Worm (Caenorhabditis elegans) whole organism, L1 larva: ENCODE results near the gene fbxa-114.

Source experiments
- C16A3.4 ChIP-seq: fragments of 150-350 bp; optimal IDR thresholded peaks from 2 replicates; lab custom pipeline; 2014; ENCODE audit warnings: missing biosample characterization, missing genetic modification characterization
- C34B4.2 ChIP-seq: sonication (generic microtip); optimal IDR thresholded peaks from 2 replicates; lab custom pipeline; 2017; ENCODE audit warnings: mild to moderate bottlenecking, missing genetic modification characterization, missing compliant biosample characterization
- F16B12.6 ChIP-seq: fragments of 150-350 bp; optimal IDR thresholded peaks from 2 replicates; lab custom pipeline; 2014; ENCODE audit warnings: missing biosample characterization, missing genetic modification characterization
- Y116A8C.19 ChIP-seq: sonication (generic microtip); optimal IDR thresholded peaks from 2 replicates; lab custom pipeline; 2016; ENCODE audit warnings: missing compliant biosample characterization, missing genetic modification characterization, borderline replicate concordance
- aha-1 ChIP-seq: fragments of 150-350 bp; optimal IDR thresholded peaks from 2 replicates; lab custom pipeline; 2014; ENCODE audit warnings: missing biosample characterization, missing genetic modification characterization
- ceh-8 ChIP-seq: fragments of 200-800 bp; sonication (Bioruptor generic); optimal IDR thresholded peaks from 2 replicates; lab custom pipeline; 2018; ENCODE audit warnings: mild to moderate bottlenecking, missing genetic modification characterization, moderate library complexity, missing compliant biosample characterization
- dpl-1 ChIP-seq, 3 experiments: fragments of 150-350 bp in 2 of 3; sonication (generic microtip) in 1 of 3; optimal IDR thresholded peaks; 2 replicates each; lab custom pipeline; 2014 to 2017; ENCODE audit warnings: missing biosample characterization in 3 of 3, missing genetic modification characterization in 3 of 3, missing genetic modification reagents in 3 of 3
- dsc-1 ChIP-seq: sonication (generic microtip); optimal IDR thresholded peaks from 2 replicates; lab custom pipeline; 2016; ENCODE audit warnings: mild to moderate bottlenecking, missing genetic modification characterization, missing compliant biosample characterization
- efl-1 ChIP-seq, 4 experiments: fragments of 150-350 bp; optimal IDR thresholded peaks in 3 of 4; peaks in 1 of 4; 1 replicate in 1 of 4; 2 replicates in 3 of 4; lab custom pipeline; 2014; ENCODE audit warnings: missing biosample characterization in 2 of 4, missing genetic modification characterization in 2 of 4, missing genetic modification reagents in 2 of 4
- efl-3 ChIP-seq: fragments of 200-800 bp; sonication (Bioruptor generic); optimal IDR thresholded peaks from 2 replicates; lab custom pipeline; 2018; ENCODE audit warnings: mild to moderate bottlenecking, missing genetic modification characterization, missing compliant biosample characterization
- egl-27 ChIP-seq, 2 experiments: fragments of 150-350 bp in 1 of 2; sonication (generic microtip); optimal IDR thresholded peaks; 3 replicates each; lab custom pipeline; 2017 to 2018; ENCODE audit warnings: missing biosample characterization in 2 of 2, missing genetic modification characterization in 2 of 2, missing genetic modification reagents in 2 of 2
- elt-2 ChIP-seq: sonication (generic microtip); optimal IDR thresholded peaks from 2 replicates; lab custom pipeline; 2016; ENCODE audit warnings: missing genetic modification characterization, mild to moderate bottlenecking, inconsistent platforms, missing compliant biosample characterization, missing genetic modification reagents
- ets-5 ChIP-seq: fragments of 200-800 bp; sonication (Bioruptor generic); IDR thresholded peaks from 2 replicates; pipeline ENCODE4 v1.3.6; 2022; ENCODE audit warnings: missing genetic modification characterization, missing compliant biosample characterization
- fkh-10 ChIP-seq: sonication (generic microtip); optimal IDR thresholded peaks from 2 replicates; lab custom pipeline; 2017; ENCODE audit warnings: missing biosample characterization, missing genetic modification reagents, missing genetic modification characterization
- fos-1 ChIP-seq: fragments of 150-350 bp; optimal IDR thresholded peaks from 2 replicates; lab custom pipeline; 2014; ENCODE audit warnings: missing biosample characterization, missing genetic modification characterization
- grh-1 ChIP-seq: fragments of 200-800 bp; sonication (Bioruptor generic); IDR thresholded peaks from 2 replicates; pipeline ENCODE4 v1.3.6; 2022; ENCODE audit warnings: missing genetic modification reagents, missing genetic modification characterization, missing compliant biosample characterization
- irx-1 ChIP-seq: sonication (generic microtip); optimal IDR thresholded peaks from 2 replicates; lab custom pipeline; 2016; ENCODE audit warnings: missing genetic modification characterization, missing compliant biosample characterization
- lin-15B ChIP-seq: fragments of 150-350 bp; sonication (generic microtip); optimal IDR thresholded peaks from 3 replicates; lab custom pipeline; 2014; ENCODE audit warnings: missing biosample characterization, missing genetic modification characterization
- lin-39 ChIP-seq: fragments of 150-350 bp; optimal IDR thresholded peaks from 2 replicates; lab custom pipeline; 2014; ENCODE audit warnings: missing biosample characterization, missing genetic modification reagents, missing genetic modification characterization
- mep-1 ChIP-seq: fragments of 150-350 bp; optimal IDR thresholded peaks from 2 replicates; lab custom pipeline; 2014; ENCODE audit warnings: missing biosample characterization, missing genetic modification characterization
- nhr-71 ChIP-seq: sonication (generic microtip); optimal IDR thresholded peaks from 2 replicates; lab custom pipeline; 2016; ENCODE audit warnings: mild to moderate bottlenecking, missing genetic modification characterization, moderate library complexity, missing compliant biosample characterization
- nhr-77 ChIP-seq: fragments of 150-350 bp; optimal IDR thresholded peaks from 2 replicates; lab custom pipeline; 2014; ENCODE audit warnings: missing biosample characterization, missing genetic modification characterization
- nhr-84 ChIP-seq: sonication (generic microtip); optimal IDR thresholded peaks from 2 replicates; lab custom pipeline; 2017; ENCODE audit warnings: missing biosample characterization, missing genetic modification characterization
- nhr-85 ChIP-seq: sonication (generic microtip); peaks from one replicate; lab custom pipeline; 2016; ENCODE audit warnings: missing genetic modification characterization, inconsistent platforms, missing compliant biosample characterization
- rnt-1 ChIP-seq: sonication (generic microtip); optimal IDR thresholded peaks from 2 replicates; lab custom pipeline; 2016; ENCODE audit warnings: mild to moderate bottlenecking, missing genetic modification characterization, moderate library complexity, missing compliant biosample characterization
- skn-1 ChIP-seq: fragments of 150-350 bp; optimal IDR thresholded peaks from 2 replicates; lab custom pipeline; 2014; ENCODE audit warnings: missing biosample characterization, missing genetic modification characterization
- snpc-4 ChIP-seq: fragments of 150-350 bp; optimal IDR thresholded peaks from 2 replicates; lab custom pipeline; 2014; ENCODE audit warnings: missing biosample characterization, missing genetic modification characterization
- sox-4 ChIP-seq: sonication (generic microtip); optimal IDR thresholded peaks from 2 replicates; lab custom pipeline; 2016; ENCODE audit warnings: missing genetic modification characterization, missing compliant biosample characterization
- sptf-1 ChIP-seq: fragments of 150-350 bp; optimal IDR thresholded peaks from 2 replicates; lab custom pipeline; 2014; ENCODE audit warnings: missing biosample characterization, missing genetic modification characterization
- swsn-7 ChIP-seq: sonication (generic microtip); optimal IDR thresholded peaks from 2 replicates; lab custom pipeline; 2016; ENCODE audit warnings: missing genetic modification characterization, missing compliant biosample characterization
- tlp-1 ChIP-seq: fragments of 150-350 bp; optimal IDR thresholded peaks from 2 replicates; lab custom pipeline; 2014; ENCODE audit warnings: missing biosample characterization, missing genetic modification characterization
- unc-62 ChIP-seq: fragments of 150-350 bp; optimal IDR thresholded peaks from 2 replicates; lab custom pipeline; 2014; ENCODE audit warnings: missing biosample characterization, missing genetic modification reagents, missing genetic modification characterization
- unc-86 ChIP-seq: sonication (generic microtip); optimal IDR thresholded peaks from 2 replicates; lab custom pipeline; 2016; ENCODE audit warnings: missing genetic modification characterization, missing compliant biosample characterization
- zag-1 ChIP-seq: fragments of 150-350 bp; optimal IDR thresholded peaks from 2 replicates; lab custom pipeline; 2014; ENCODE audit warnings: missing biosample characterization, missing genetic modification characterization
- ztf-11 ChIP-seq, 2 experiments: sonication (generic microtip); optimal IDR thresholded peaks; 2 replicates each; lab custom pipeline; 2016 to 2017; ENCODE audit warnings: missing genetic modification characterization in 2 of 2, missing biosample characterization in 1 of 2, missing compliant biosample characterization in 1 of 2
- ztf-4 ChIP-seq: fragments of 150-350 bp; optimal IDR thresholded peaks from 2 replicates; lab custom pipeline; 2014; ENCODE audit warnings: missing biosample characterization, missing genetic modification characterization

Gene fbxa-114

DNA sequence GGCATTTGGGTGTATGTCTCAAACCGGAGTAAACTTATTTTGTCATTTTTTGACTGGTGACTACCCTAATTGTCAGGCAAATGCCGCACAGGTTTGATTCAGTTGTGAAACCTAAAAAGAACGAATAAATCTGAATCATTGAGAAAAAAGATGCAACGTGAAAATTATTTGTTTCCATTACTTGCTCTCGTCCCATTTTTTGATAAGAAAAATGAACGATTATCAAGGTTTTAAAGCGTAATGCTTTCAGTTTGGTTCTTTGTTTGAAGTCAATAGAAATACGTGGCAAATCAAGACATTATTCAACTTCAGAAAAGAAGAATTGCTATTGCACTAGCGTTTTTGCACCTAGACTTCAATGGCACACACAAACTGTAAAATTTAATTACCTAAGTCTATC, 11.2 kb downstream of the fbxa-114 start, which contains the start of gene Y113G7B.12:
TSS of gene Y113G7B.12 (minus strand) at position 101 of the 400 bp plus-strand sequence.
- TF ChIP-seq ztf-4 (tag; lab: Kevin White, UChicago), result no peak
- TF ChIP-seq efl-3 (GFP tag; lab: Kevin White, UChicago), result no peak
- TF ChIP-seq nhr-84, result no peak
- no peak for TF ChIP-seq fos-1
- TF ChIP-seq ets-5, result no peak
- no peak for TF ChIP-seq unc-86
- no peak for TF ChIP-seq ztf-11 (tag; optimal IDR thresholded peaks at IDR 0.05; lab: Kevin White, UChicago)
- no peak for TF ChIP-seq nhr-71
- no peak for TF ChIP-seq skn-1 (tag; lab: Kevin White, UChicago)

DNA sequence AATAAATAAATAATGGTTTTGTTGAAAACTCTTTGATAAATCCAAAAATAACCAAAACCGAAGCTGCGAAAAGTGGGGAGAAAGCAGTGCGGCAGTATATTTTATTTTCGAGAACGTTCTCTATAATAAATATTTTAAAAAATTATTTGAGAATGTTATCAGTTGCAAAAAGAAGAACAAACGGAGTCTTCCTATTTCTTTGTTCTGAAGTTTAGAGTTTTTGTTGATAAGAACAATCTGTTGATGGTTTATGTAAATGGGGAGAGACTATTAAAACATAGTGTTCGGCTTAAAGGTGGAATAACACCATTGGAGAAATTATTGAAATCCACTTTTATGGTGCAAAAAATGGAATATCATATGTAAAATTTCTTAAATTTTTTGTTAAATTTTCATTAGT, 11.7 kb downstream of the fbxa-114 start:
- no peak for TF ChIP-seq rnt-1
- TF ChIP-seq nhr-85 (tag; lab: Kevin White, UChicago), result peak; percentile 17

DNA sequence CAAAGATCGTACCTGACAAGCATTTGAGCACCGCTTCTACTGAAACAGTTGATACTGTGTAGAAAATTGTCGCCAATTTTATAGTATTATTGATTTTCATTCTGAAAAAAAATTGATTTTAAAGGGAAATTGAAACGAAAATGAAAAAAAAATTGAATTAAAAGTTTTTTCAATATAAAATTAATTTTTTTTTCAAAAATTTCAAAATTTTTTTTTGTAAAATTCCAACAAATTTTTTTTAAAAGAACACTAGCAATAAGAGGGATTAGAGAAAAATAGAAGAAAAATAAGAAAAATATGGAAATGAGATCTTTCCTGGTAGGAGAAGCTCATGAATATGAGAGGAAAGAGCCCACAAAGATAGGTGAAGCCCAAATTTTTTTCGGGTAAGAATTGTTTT, 13.8 kb downstream of the fbxa-114 start, which contains the start of gene Y113G7B.11:
TSS of gene Y113G7B.11 (minus strand) at position 101 of the 400 bp plus-strand sequence.
- TF ChIP-seq fkh-10 (GFP tag; lab: Kevin White, UChicago), result no peak
- TF ChIP-seq ztf-11 (tag; optimal IDR thresholded peaks at IDR 0.05; lab: Kevin White, UChicago), result no peak
- no peak for TF ChIP-seq Y116A8C.19 (tag; lab: Kevin White, UChicago)
- TF ChIP-seq dsc-1, result no peak
- TF ChIP-seq egl-27 (tag; optimal IDR thresholded peaks at IDR 0.05; lab: Kevin White, UChicago), result no peak
- TF ChIP-seq dpl-1 (GFP tag; optimal IDR thresholded peaks at IDR 0.05; lab: Kevin White, UChicago), result no peak
- no peak for TF ChIP-seq F16B12.6 (tag; lab: Kevin White, UChicago)
- no peak for TF ChIP-seq snpc-4
- no peak for TF ChIP-seq tlp-1 (tag; lab: Kevin White, UChicago)
- TF ChIP-seq C16A3.4 (tag; lab: Kevin White, UChicago), result no peak
- TF ChIP-seq aha-1, result no peak
- TF ChIP-seq swsn-7 (tag; lab: Kevin White, UChicago), result no peak
- no peak for TF ChIP-seq efl-1 (optimal IDR thresholded peaks at IDR 0.05; lab: Kevin White, UChicago)
- TF ChIP-seq efl-1 (GFP tag; optimal IDR thresholded peaks at IDR 0.05 in 1 of 2; lab: Kevin White, UChicago), result no peak
- TF ChIP-seq ceh-8 (GFP tag; lab: Kevin White, UChicago), result no peak
- no peak for TF ChIP-seq sptf-1 (tag; lab: Kevin White, UChicago)
- no peak for TF ChIP-seq unc-62 (GFP tag; lab: Kevin White, UChicago)
- no peak for TF ChIP-seq elt-2 (tag; lab: Kevin White, UChicago)
- no peak for TF ChIP-seq irx-1 (tag; lab: Kevin White, UChicago)
- TF ChIP-seq nhr-77, result no peak
- no peak for TF ChIP-seq mep-1 (tag; lab: Kevin White, UChicago)
- TF ChIP-seq, all 84 proteins: peak for 0

DNA sequence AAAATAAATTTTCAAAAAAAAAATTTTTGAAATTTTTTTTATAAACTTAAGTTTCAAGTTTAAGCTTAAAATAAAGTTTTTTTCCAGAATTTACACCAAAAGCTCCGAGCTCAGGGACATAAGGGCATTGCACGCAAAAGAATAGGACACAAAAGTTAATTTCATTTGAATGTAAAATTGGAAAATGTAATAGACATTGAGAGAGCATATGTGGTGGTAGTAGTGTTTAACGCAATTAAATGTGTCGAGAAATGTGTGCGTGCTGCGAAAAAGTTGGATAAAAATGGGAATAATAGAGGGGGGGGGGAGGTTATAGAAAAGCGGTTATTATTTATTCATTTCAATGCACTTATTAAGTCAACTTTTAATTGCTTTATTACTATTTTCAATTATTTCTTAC, 19.2 kb downstream of the fbxa-114 start:
- TF ChIP-seq fkh-10 (GFP tag; lab: Kevin White, UChicago) (no peak), lin-39 (tag; lab: Kevin White, UChicago) (no peak), efl-1 (optimal IDR thresholded peaks at IDR 0.05; lab: Kevin White, UChicago) (no peak), efl-1 (GFP tag; optimal IDR thresholded peaks at IDR 0.05 in 1 of 2; lab: Kevin White, UChicago) (peak in 1 of 2 experiments; percentile 30)

DNA sequence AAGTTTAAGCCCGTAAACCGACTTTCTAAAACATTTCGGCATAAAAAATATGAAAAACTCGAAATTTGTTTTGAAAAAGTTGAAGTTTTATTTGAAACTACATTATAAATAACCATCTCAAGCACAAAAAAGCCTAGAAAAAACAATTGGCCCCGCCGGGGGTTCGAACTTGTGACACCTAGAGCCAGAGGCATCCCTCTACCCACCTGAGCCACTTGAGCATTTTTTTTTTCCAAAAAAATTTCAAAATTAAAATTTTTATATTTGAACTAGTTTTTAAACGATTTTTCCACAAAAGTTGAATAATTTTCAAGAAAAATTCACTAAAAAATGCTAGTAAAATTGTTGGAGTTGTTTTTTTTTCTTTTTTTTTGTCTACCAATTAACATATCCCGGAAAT, 22.3 kb downstream of the fbxa-114 start:
- TF ChIP-seq zag-1 (tag; lab: Kevin White, UChicago) (no peak), rnt-1 (no peak), grh-1 (GFP tag; lab: Robert Waterston, UW) (no peak), lin-15B (tag; lab: Kevin White, UChicago) (no peak), C34B4.2 (tag; lab: Kevin White, UChicago) (no peak), nhr-84 (no peak), sox-4 (tag; lab: Kevin White, UChicago) (no peak)
